Fruit fly (Drosophila melanogaster) whole organism, embryonic: ENCODE measurements around the gene CG15199.
A peak's percentile ranks its signal among the peaks of the same experiment; 100 is the strongest.

Source experiments
- Atf3 ChIP-seq: fragments of 200-800 bp; sonication (Bioruptor generic); optimal IDR thresholded peaks from 3 replicates; lab custom pipeline; 2016; ENCODE audit warnings: missing biosample characterization, missing genetic modification characterization
- Awh ChIP-seq: fragments of 200-800 bp; sonication (Bioruptor generic); IDR thresholded peaks from 2 replicates; pipeline ENCODE4, ENCODE4 v1.3.6; 2022; ENCODE audit warnings: missing biosample characterization, missing genetic modification characterization
- BEAF-32 ChIP-seq: fragments of 200-800 bp; sonication (Bioruptor generic); optimal IDR thresholded peaks from 3 replicates; lab custom pipeline; 2017; ENCODE audit warnings: missing biosample characterization, missing genetic modification characterization, mild to moderate bottlenecking, moderate library complexity, missing genetic modification reagents
- CG11247 ChIP-seq: fragments of 200-800 bp; sonication (Bioruptor generic); IDR thresholded peaks from 2 replicates; pipeline ENCODE4 v1.3.6; 2022; ENCODE audit warnings: missing biosample characterization, missing genetic modification characterization
- CG12155 ChIP-seq: fragments of 200-800 bp; sonication (Bioruptor generic); optimal IDR thresholded peaks from 3 replicates; lab custom pipeline; 2016; ENCODE audit warnings: missing biosample characterization, missing genetic modification characterization
- CG1233 ChIP-seq: fragments of 200-800 bp; sonication (Bioruptor generic); optimal IDR thresholded peaks from 4 replicates; lab custom pipeline; 2018; ENCODE audit warnings: missing biosample characterization, mild to moderate bottlenecking, missing genetic modification characterization
- CG15011 ChIP-seq: fragments of 200-800 bp; sonication (Bioruptor generic); optimal IDR thresholded peaks from 3 replicates; lab custom pipeline; 2018; ENCODE audit warnings: missing biosample characterization, mild to moderate bottlenecking, missing genetic modification characterization
- CG1529 ChIP-seq: fragments of 200-800 bp; sonication (Bioruptor generic); optimal IDR thresholded peaks from 3 replicates; lab custom pipeline; 2018; ENCODE audit warnings: missing biosample characterization, missing genetic modification characterization
- CG15479 ChIP-seq: fragments of 200-800 bp; sonication (Bioruptor generic); optimal IDR thresholded peaks from 3 replicates; lab custom pipeline; 2019; ENCODE audit warnings: missing biosample characterization, mild to moderate bottlenecking, missing genetic modification characterization, moderate library complexity
- CG16863 ChIP-seq: fragments of 200-800 bp; sonication (Bioruptor generic); optimal IDR thresholded peaks from 3 replicates; lab custom pipeline; 2016; ENCODE audit warnings: missing biosample characterization, missing genetic modification characterization
- CG17359 ChIP-seq: fragments of 200-800 bp; sonication (Bioruptor generic); optimal IDR thresholded peaks from 3 replicates; lab custom pipeline; 2018; ENCODE audit warnings: missing biosample characterization, mild to moderate bottlenecking, missing genetic modification characterization, moderate library complexity
- CG1832 ChIP-seq: fragments of 200-800 bp; sonication (Bioruptor generic); optimal IDR thresholded peaks from 2 replicates; lab custom pipeline; 2017; ENCODE audit warnings: missing biosample characterization, mild to moderate bottlenecking, missing genetic modification characterization, inconsistent platforms
- CG18619 ChIP-seq: fragments of 200-800 bp; sonication (Bioruptor generic); optimal IDR thresholded peaks from 3 replicates; lab custom pipeline; 2017; ENCODE audit warnings: missing biosample characterization, mild to moderate bottlenecking, missing genetic modification characterization
- CG30431 ChIP-seq: fragments of 200-800 bp; sonication (Bioruptor generic); optimal IDR thresholded peaks from 2 replicates; lab custom pipeline; 2017; ENCODE audit warnings: missing biosample characterization, missing genetic modification characterization
- CG34422 ChIP-seq: fragments of 200-800 bp; sonication (Bioruptor generic); IDR thresholded peaks from 3 replicates; pipeline ENCODE4 v1.3.6; 2022; ENCODE audit warnings: missing biosample characterization, missing genetic modification characterization
- CG4707 ChIP-seq: fragments of 200-800 bp; sonication (Bioruptor generic); optimal IDR thresholded peaks from 2 replicates; lab custom pipeline; 2018; ENCODE audit warnings: missing biosample characterization, mild to moderate bottlenecking, missing genetic modification characterization, moderate library complexity
- CG5245 ChIP-seq: fragments of 200-800 bp; sonication (Bioruptor generic); optimal IDR thresholded peaks from 3 replicates; lab custom pipeline; 2016; ENCODE audit warnings: missing biosample characterization, missing genetic modification characterization
- CG6689 ChIP-seq: fragments of 200-800 bp; sonication (Bioruptor generic); IDR thresholded peaks from 2 replicates; pipeline ENCODE4 v1.3.6; 2022; ENCODE audit warnings: missing biosample characterization, missing genetic modification characterization
- CG8478 ChIP-seq: fragments of >200 bp; optimal IDR thresholded peaks from 2 replicates; lab custom pipeline; 2018
- CG9932 ChIP-seq: fragments of 200-800 bp; sonication (Bioruptor generic); IDR thresholded peaks from 2 replicates; pipeline ENCODE4 v1.3.6; 2022; ENCODE audit warnings: missing biosample characterization, missing genetic modification characterization
- Chrac-16 ChIP-seq: fragments of 200-800 bp; sonication (Bioruptor generic); optimal IDR thresholded peaks from 3 replicates; lab custom pipeline; 2016; ENCODE audit warnings: missing biosample characterization, missing genetic modification characterization
- Dbx ChIP-seq: fragments of 200-800 bp; sonication (Bioruptor generic); IDR thresholded peaks from 3 replicates; pipeline ENCODE4 v1.3.6; 2022; ENCODE audit warnings: missing biosample characterization, missing genetic modification characterization
- Dfd ChIP-seq, 2 experiments: fragments of >200 bp; optimal IDR thresholded peaks; 2 replicates each; lab custom pipeline; 2017; ENCODE audit warnings: missing biosample characterization in 2 of 2, missing genetic modification characterization in 2 of 2
- Ets97D ChIP-seq: fragments of 200-800 bp; sonication (Bioruptor generic); optimal IDR thresholded peaks from 3 replicates; lab custom pipeline; 2016; ENCODE audit warnings: missing biosample characterization, missing genetic modification characterization
- Hand ChIP-seq: fragments of 200-800 bp; sonication (Bioruptor generic); optimal IDR thresholded peaks from 2 replicates; lab custom pipeline; 2017; ENCODE audit warnings: mild to moderate bottlenecking, missing biosample characterization, missing genetic modification reagents, missing genetic modification characterization
- HmgD ChIP-seq: fragments of 200-800 bp; sonication (Bioruptor generic); optimal IDR thresholded peaks from 3 replicates; lab custom pipeline; 2016; ENCODE audit warnings: missing biosample characterization, missing genetic modification characterization
- HmgZ ChIP-seq: fragments of 200-800 bp; sonication (Bioruptor generic); optimal IDR thresholded peaks from 2 replicates; lab custom pipeline; 2018; ENCODE audit warnings: missing biosample characterization, mild to moderate bottlenecking, missing genetic modification characterization
- Hmr ChIP-seq: fragments of 200-800 bp; sonication (Bioruptor generic); optimal IDR thresholded peaks from 3 replicates; lab custom pipeline; 2017; ENCODE audit warnings: mild to moderate bottlenecking, missing biosample characterization, missing genetic modification reagents, missing genetic modification characterization
- Hr3 ChIP-seq: fragments of 200-800 bp; sonication (Bioruptor generic); optimal IDR thresholded peaks from 3 replicates; lab custom pipeline; 2016; ENCODE audit warnings: missing biosample characterization, missing genetic modification characterization
- Hr51 ChIP-seq, 2 experiments: fragments of 200-800 bp; sonication (Bioruptor generic); optimal IDR thresholded peaks; 2 replicates in 1 of 2; 3 replicates in 1 of 2; lab custom pipeline; 2016 to 2018; ENCODE audit warnings: missing biosample characterization in 2 of 2, missing genetic modification characterization in 2 of 2, mild to moderate bottlenecking in 1 of 2, moderate library complexity in 1 of 2
- Mad ChIP-seq: fragments of 200-800 bp; sonication (Bioruptor generic); optimal IDR thresholded peaks from 2 replicates; lab custom pipeline; 2016; ENCODE audit warnings: missing biosample characterization, missing genetic modification characterization
- Nf-YB ChIP-seq: fragments of 200-800 bp; sonication (Bioruptor generic); optimal IDR thresholded peaks from 3 replicates; lab custom pipeline; 2019; ENCODE audit warnings: missing biosample characterization, mild to moderate bottlenecking, missing genetic modification characterization, moderate library complexity
- NfI ChIP-seq: fragments of 200-800 bp; sonication (Bioruptor generic); optimal IDR thresholded peaks from 3 replicates; lab custom pipeline; 2018; ENCODE audit warnings: missing biosample characterization, mild to moderate bottlenecking, missing genetic modification characterization, moderate library complexity
- Pdp1 ChIP-seq, 2 experiments: fragments of 200-800 bp; sonication (Bioruptor generic); optimal IDR thresholded peaks; 3 replicates each; lab custom pipeline; 2016; ENCODE audit warnings: missing biosample characterization in 2 of 2, missing genetic modification characterization in 2 of 2, mild to moderate bottlenecking in 1 of 2, moderate library complexity in 1 of 2
- aop ChIP-seq: fragments of 200-800 bp; sonication (Bioruptor generic); IDR thresholded peaks from 2 replicates; pipeline ENCODE4 v1.3.6; 2022; ENCODE audit warnings: missing biosample characterization, missing genetic modification characterization
- ato ChIP-seq: fragments of 200-800 bp; sonication (Bioruptor generic); IDR thresholded peaks from 2 replicates; pipeline ENCODE4 v1.3.6; 2022; ENCODE audit warnings: missing biosample characterization, missing genetic modification characterization; ENCODE audit not compliant: partially characterized antibody
- br ChIP-seq: fragments of >200 bp; optimal IDR thresholded peaks from 2 replicates; lab custom pipeline; 2017
- crc ChIP-seq: fragments of 200-800 bp; sonication (Bioruptor generic); optimal IDR thresholded peaks from 2 replicates; lab custom pipeline; 2016; ENCODE audit warnings: missing biosample characterization, missing genetic modification characterization
- croc ChIP-seq: fragments of 200-800 bp; sonication (Bioruptor generic); conservative IDR thresholded peaks from 3 replicates; pipeline ENCODE4 v1.3.6; 2022; ENCODE audit warnings: missing biosample characterization, missing genetic modification characterization
- en ChIP-seq: fragments of 200-800 bp; sonication (Bioruptor generic); optimal IDR thresholded peaks from 2 replicates; lab custom pipeline; 2016; ENCODE audit warnings: missing biosample characterization, missing genetic modification characterization
- eve ChIP-seq, 2 experiments: fragments of >200 bp; optimal IDR thresholded peaks; 2 replicates each; lab custom pipeline; 2017; ENCODE audit warnings: missing biosample characterization in 2 of 2, missing genetic modification characterization in 2 of 2
- gcm ChIP-seq: fragments of 200-800 bp; sonication (Bioruptor generic); optimal IDR thresholded peaks from 2 replicates; lab custom pipeline; 2019; ENCODE audit warnings: missing biosample characterization, mild to moderate bottlenecking, missing genetic modification characterization, moderate library complexity
- hb ChIP-seq: fragments of 200-800 bp; sonication (Bioruptor generic); IDR thresholded peaks from 3 replicates; pipeline ENCODE4 v1.3.6; 2022; ENCODE audit warnings: missing biosample characterization, missing genetic modification characterization; ENCODE audit not compliant: partially characterized antibody
- jumu ChIP-seq: fragments of 200-800 bp; sonication (Bioruptor generic); optimal IDR thresholded peaks from 3 replicates; lab custom pipeline; 2016; ENCODE audit warnings: missing biosample characterization, missing genetic modification characterization
- luna ChIP-seq: fragments of 200-800 bp; sonication (Bioruptor generic); optimal IDR thresholded peaks from 2 replicates; lab custom pipeline; 2016; ENCODE audit warnings: missing biosample characterization, missing genetic modification characterization
- pfk ChIP-seq: fragments of 200-800 bp; sonication (Bioruptor generic); optimal IDR thresholded peaks from 2 replicates; lab custom pipeline; 2018; ENCODE audit warnings: missing biosample characterization, mild to moderate bottlenecking, missing genetic modification characterization, moderate library complexity
- prd ChIP-seq, 3 experiments: fragments of >200 bp in 2 of 3; fragments of 200-800 bp in 1 of 3; sonication (Bioruptor generic) in 1 of 3; optimal IDR thresholded peaks in 2 of 3; IDR thresholded peaks in 1 of 3; 2 replicates in 2 of 3; 3 replicates in 1 of 3; pipeline versions ENCODE4 v1.3.6 to Lab custom; 2017 to 2022; ENCODE audit warnings: missing biosample characterization in 1 of 3, missing genetic modification characterization in 1 of 3
- ro ChIP-seq: fragments of 200-800 bp; sonication (Bioruptor generic); IDR thresholded peaks from 2 replicates; pipeline ENCODE4 v1.3.6; 2022; ENCODE audit warnings: missing biosample characterization, missing genetic modification characterization
- shn ChIP-seq: fragments of 200-800 bp; sonication (Bioruptor generic); optimal IDR thresholded peaks from 3 replicates; lab custom pipeline; 2016; ENCODE audit warnings: missing biosample characterization, missing genetic modification characterization
- tio ChIP-seq: fragments of 200-800 bp; sonication (Bioruptor generic); optimal IDR thresholded peaks from 2 replicates; lab custom pipeline; 2017; ENCODE audit warnings: missing biosample characterization, missing genetic modification characterization, inconsistent platforms
- usp ChIP-seq: fragments of >200 bp; optimal IDR thresholded peaks from 2 replicates; lab custom pipeline; 2017; ENCODE audit warnings: missing biosample characterization, missing genetic modification characterization

Gene CG15199

dm6 chrX:11146598-11147176 lies 5.1 kb upstream of the CG15199 start (continued):
- TF ChIP-seq BEAF-32 (GFP tag; lab: Kevin White, UChicago) (no peak), ato (GFP tag; lab: Robert Waterston, UW) (no peak), croc (GFP tag; lab: Robert Waterston, UW) (no peak), CG15011 (GFP tag; lab: Kevin White, UChicago) (no peak), Atf3 (GFP tag; lab: Kevin White, UChicago) (no peak), tio (GFP tag; lab: Kevin White, UChicago) (no peak), Nf-YB (GFP tag; lab: Kevin White, UChicago) (no peak), Hmr (no peak), eve (GFP tag; optimal IDR thresholded peaks at IDR 0.05; lab: Kevin White, UChicago) (no peak), pfk (GFP tag; lab: Kevin White, UChicago) (no peak), Dfd (GFP tag; optimal IDR thresholded peaks at IDR 0.05; lab: Kevin White, UChicago) (no peak), CG1832 (peak; percentile 41), CG6689 (no peak), HmgD (GFP tag; lab: Kevin White, UChicago) (no peak), CG30431 (no peak), ro (GFP tag; lab: Robert Waterston, UW) (no peak), luna (GFP tag; lab: Kevin White, UChicago) (no peak), CG8478 (lab: Kevin White, UChicago) (no peak), hb (no peak), br (no peak), gcm (GFP tag; lab: Kevin White, UChicago) (peak; percentile 1), Hand (GFP tag; lab: Kevin White, UChicago) (no peak), CG9932 (GFP tag; lab: Robert Waterston, UW) (0 out of 2 replicates have a peak, but pooled peaks have one; percentile 20), HmgZ (no peak), Awh (GFP tag; lab: Robert Waterston, UW) (no peak; the same call in 1 of the 2 replicates), CG1233 (peak; percentile 25), CG15479 (GFP tag; lab: Kevin White, UChicago) (peak; percentile 64), CG4707 (GFP tag; lab: Kevin White, UChicago) (no peak), NfI (GFP tag; lab: Kevin White, UChicago) (no peak), CG12155 (GFP tag; lab: Kevin White, UChicago) (no peak), Hr3 (no peak), Chrac-16 (no peak), Dbx (GFP tag; lab: Robert Waterston, UW) (no peak), crc (GFP tag; lab: Kevin White, UChicago) (no peak), jumu (GFP tag; lab: Kevin White, UChicago) (no peak), Pdp1 (GFP tag; optimal IDR thresholded peaks at IDR 0.05; lab: Kevin White, UChicago) (peak in 1 of 2 experiments; percentile 14), Mad (GFP tag; lab: Kevin White, UChicago) (no peak), aop (no peak), usp (no peak), en (no peak), CG34422 (no peak), CG11247 (GFP tag; lab: Robert Waterston, UW) (no peak), CG1529 (no peak), Hr51 (GFP tag; optimal IDR thresholded peaks at IDR 0.05; lab: Kevin White, UChicago) (no peak), prd (optimal IDR thresholded peaks at IDR 0.05; lab: Kevin White, UChicago) (no peak), prd (GFP tag; IDR thresholded peaks at IDR 0.05; lab: Robert Waterston, UW) (peak; percentile 44; the same call in 1 of the 3 replicates), CG18619 (GFP tag; lab: Kevin White, UChicago) (no peak), Ets97D (GFP tag; lab: Kevin White, UChicago) (no peak), CG17359 (tag; lab: Kevin White, UChicago) (peak; percentile 26), CG16863 (GFP tag; lab: Kevin White, UChicago) (no peak), CG5245 (GFP tag; lab: Kevin White, UChicago) (no peak), shn (GFP tag; lab: Kevin White, UChicago) (no peak)
